Fruit fly (Drosophila melanogaster): ENCODE measurements around the gene AP-1mu.
A peak's percentile ranks its signal among the peaks of the same experiment; 100 is the strongest.

- TF ChIP-seq brk (GFP tag; optimal IDR thresholded peaks at IDR 0.05) (no peak), lola (GFP tag; optimal IDR thresholded peaks at IDR 0.05) (no peak), Mio (GFP tag; optimal IDR thresholded peaks at IDR 0.05) (no peak), Vsx2 (GFP tag; optimal IDR thresholded peaks at IDR 0.05; ENCODE audit: partially characterized antibody) (no peak), OdsH (GFP tag; optimal IDR thresholded peaks at IDR 0.05) (no peak), usp (GFP tag; optimal IDR thresholded peaks at IDR 0.05) (no peak), fru (GFP tag; optimal IDR thresholded peaks at IDR 0.05) (no peak), GATAd (GFP tag; optimal IDR thresholded peaks at IDR 0.05) (no peak), Sp1 (GFP tag; optimal IDR thresholded peaks at IDR 0.05) (no peak), CrebA (GFP tag; optimal IDR thresholded peaks at IDR 0.05; ENCODE audit: borderline replicate concordance) (no peak), N (GFP tag; optimal IDR thresholded peaks at IDR 0.05) (no peak), Dif (GFP tag; optimal IDR thresholded peaks at IDR 0.05; ENCODE audit: partially characterized antibody) (peak; percentile 29), Abd-B (GFP tag; optimal IDR thresholded peaks at IDR 0.05) (no peak), HLH106 (tag; optimal IDR thresholded peaks at IDR 0.05) (no peak)
Measured at dm6 chr3R:9512193-9513051, 46.9 kb downstream of the AP-1mu start.
